Worm (Caenorhabditis elegans) whole organism, L3 larva: Measurements from ENCODE around the gene nspc-19.

Source experiments
- ceh-82 ChIP-seq: fragments of 150-350 bp; optimal IDR thresholded peaks from 2 replicates; lab custom pipeline; 2014; ENCODE audit warnings: missing biosample characterization, missing genetic modification characterization
- fos-1 ChIP-seq: fragments of 150-350 bp; optimal IDR thresholded peaks from 2 replicates; lab custom pipeline; 2014; ENCODE audit warnings: missing biosample characterization, missing genetic modification characterization
- jun-1 ChIP-seq: fragments of 150-350 bp; optimal IDR thresholded peaks from 2 replicates; lab custom pipeline; 2014; ENCODE audit warnings: missing biosample characterization, missing genetic modification reagents, missing genetic modification characterization
- lin-39 ChIP-seq: fragments of 150-350 bp; optimal IDR thresholded peaks from 2 replicates; lab custom pipeline; 2018; ENCODE audit warnings: missing biosample characterization, missing genetic modification reagents, missing genetic modification characterization
- nhr-11 ChIP-seq: fragments of 150-350 bp; optimal IDR thresholded peaks from 2 replicates; lab custom pipeline; 2014; ENCODE audit warnings: missing biosample characterization, missing genetic modification characterization
- nhr-12 ChIP-seq: fragments of 150-350 bp; optimal IDR thresholded peaks from 2 replicates; lab custom pipeline; 2014; ENCODE audit warnings: missing biosample characterization, missing genetic modification characterization
- nhr-237 ChIP-seq: fragments of 150-350 bp; optimal IDR thresholded peaks from 2 replicates; lab custom pipeline; 2014; ENCODE audit warnings: missing biosample characterization, missing genetic modification characterization
- nhr-28 ChIP-seq: fragments of 150-350 bp; optimal IDR thresholded peaks from 2 replicates; lab custom pipeline; 2014; ENCODE audit warnings: missing biosample characterization, missing genetic modification characterization

- peak; percentile 61 for TF ChIP-seq nhr-11
- no peak for TF ChIP-seq nhr-12
- TF ChIP-seq ceh-82 (tag; lab: Kevin White, UChicago), result peak; percentile 48
- TF ChIP-seq nhr-28 (tag; lab: Kevin White, UChicago), result no peak
- no peak for TF ChIP-seq nhr-237 (tag; lab: Kevin White, UChicago)
- peak; percentile 15 for TF ChIP-seq fos-1 (tag; lab: Kevin White, UChicago)
- peak; percentile 89 for TF ChIP-seq lin-39 (tag; lab: Kevin White, UChicago)
- TF ChIP-seq jun-1, result peak; percentile 33
Observed at ce11 chrX:14561416-14561973, 33.0 kb downstream of the nspc-19 start.
